Fruit fly (Drosophila melanogaster): ENCODE measurements around the gene tko.

- TF ChIP-seq CTCF (optimal IDR thresholded peaks at IDR 0.05) (no peak), CG8478 (optimal IDR thresholded peaks at IDR 0.05) (no peak)
Observed at dm6 chrX:2440219-2440618, 3.6 kb downstream of the tko start.

Measured in S2 (cell line).